Fruit fly (Drosophila melanogaster): ENCODE results near the gene CG7886.

The CG7886 gene

dm6 chr3R:14674762-14675161, 32.4 kb upstream of the CG7886 start (continued):
- TF ChIP-seq grau (tag; optimal IDR thresholded peaks at IDR 0.05), result peak; percentile 57
- no peak for TF ChIP-seq scrt (GFP tag; optimal IDR thresholded peaks at IDR 0.05)
- TF ChIP-seq psq (GFP tag; optimal IDR thresholded peaks at IDR 0.05), result no peak
- peak; percentile 52; the same call in 2 of the 4 replicates for TF ChIP-seq Gug (GFP tag; IDR thresholded peaks at IDR 0.05)
- no peak for TF ChIP-seq hbn (GFP tag; IDR thresholded peaks at IDR 0.05; ENCODE audit: partially characterized antibody)
- no peak for TF ChIP-seq dimm (GFP tag; IDR thresholded peaks at IDR 0.05)
- TF ChIP-seq Ada2b (GFP tag; IDR thresholded peaks at IDR 0.05), result peak; percentile 58; the same call in 1 of the 2 replicates
- no peak for TF ChIP-seq cwo (GFP tag; optimal IDR thresholded peaks at IDR 0.05)
- TF ChIP-seq wdn (GFP tag; IDR thresholded peaks at IDR 0.05), result no peak
- TF ChIP-seq TFAM (GFP tag; optimal IDR thresholded peaks at IDR 0.05), result no peak
- no peak for TF ChIP-seq CG42726 (GFP tag; IDR thresholded peaks at IDR 0.05; ENCODE audit: partially characterized antibody)
- no peak for TF ChIP-seq CG6765 (GFP tag; optimal IDR thresholded peaks at IDR 0.05)
- TF ChIP-seq NC2α (GFP tag; optimal IDR thresholded peaks at IDR 0.05), result peak; percentile 23
- no peak for TF ChIP-seq CG8281 (tag; optimal IDR thresholded peaks at IDR 0.05)
- TF ChIP-seq CG7745 (tag; optimal IDR thresholded peaks at IDR 0.05), result no peak
- no peak for TF ChIP-seq bbx (GFP tag; IDR thresholded peaks at IDR 0.05; ENCODE audit: partially characterized antibody)
- peak; percentile 29 for TF ChIP-seq CG1792 (GFP tag; optimal IDR thresholded peaks at IDR 0.05)
- TF ChIP-seq ATbp (GFP tag; optimal IDR thresholded peaks at IDR 0.05), result peak; percentile 22
- no peak for TF ChIP-seq prd (optimal IDR thresholded peaks at IDR 0.05)
- peak; percentile 94 for TF ChIP-seq prd (GFP tag; IDR thresholded peaks at IDR 0.05)
- no peak for TF ChIP-seq YL-1 (GFP tag; optimal IDR thresholded peaks at IDR 0.05)
- TF ChIP-seq CG17568 (GFP tag; optimal IDR thresholded peaks at IDR 0.05), result no peak
- peak; percentile 51 for TF ChIP-seq CG8359 (GFP tag; optimal IDR thresholded peaks at IDR 0.05; ENCODE audit: borderline replicate concordance)
- TF ChIP-seq tio (GFP tag; optimal IDR thresholded peaks at IDR 0.05), result peak; percentile 52
- no peak for TF ChIP-seq unc-4 (GFP tag; IDR thresholded peaks at IDR 0.05; ENCODE audit: partially characterized antibody)
- no peak for TF ChIP-seq CG11560 (tag; IDR thresholded peaks at IDR 0.05)
- peak in 1 of 2 experiments; percentile 76 for TF ChIP-seq bsh (GFP tag; optimal IDR thresholded peaks at IDR 0.05)
- TF ChIP-seq odd (GFP tag; optimal IDR thresholded peaks at IDR 0.05), result peak; percentile 14
- no peak for TF ChIP-seq Dek (tag; optimal IDR thresholded peaks at IDR 0.05)
- TF ChIP-seq CG13287 (GFP tag; IDR thresholded peaks at IDR 0.05; ENCODE audit: partially characterized antibody), result no peak
- no peak for TF ChIP-seq luna (GFP tag; optimal IDR thresholded peaks at IDR 0.05)
- TF ChIP-seq vfl (GFP tag; optimal IDR thresholded peaks at IDR 0.05), result no peak
- no peak for TF ChIP-seq CG6791 (GFP tag; IDR thresholded peaks at IDR 0.05; ENCODE audit: partially characterized antibody)
- no peak for TF ChIP-seq ash1 (GFP tag; optimal IDR thresholded peaks at IDR 0.05)
- peak; percentile 77 for TF ChIP-seq vvl (GFP tag; IDR thresholded peaks at IDR 0.05)
- peak; percentile 75 for TF ChIP-seq CG8765 (GFP tag; IDR thresholded peaks at IDR 0.05)
- TF ChIP-seq CG12744 (GFP tag; optimal IDR thresholded peaks at IDR 0.05), result peak; percentile 20
- TF ChIP-seq Mad (GFP tag; optimal IDR thresholded peaks at IDR 0.05), result no peak
- peak; percentile 68 for TF ChIP-seq row (GFP tag; IDR thresholded peaks at IDR 0.05)
- TF ChIP-seq usp (GFP tag; optimal IDR thresholded peaks at IDR 0.05), result no peak
- TF ChIP-seq Xrp1 (GFP tag; IDR thresholded peaks at IDR 0.05), result peak; percentile 93
- TF ChIP-seq Atf6 (GFP tag; IDR thresholded peaks at IDR 0.05), result no peak
- peak; percentile 21 for TF ChIP-seq jing (GFP tag; optimal IDR thresholded peaks at IDR 0.05)
- TF ChIP-seq NFAT (GFP tag; IDR thresholded peaks at IDR 0.05), result no peak
- peak in 1 of 2 experiments; percentile 12 for TF ChIP-seq Hr78 (GFP tag; optimal IDR thresholded peaks at IDR 0.05)
- TF ChIP-seq h (optimal IDR thresholded peaks at IDR 0.05), result no peak
- TF ChIP-seq CG31388 (GFP tag; optimal IDR thresholded peaks at IDR 0.05), result peak; percentile 37
- TF ChIP-seq Dp (GFP tag; optimal IDR thresholded peaks at IDR 0.05), result no peak
- TF ChIP-seq schlank (tag; optimal IDR thresholded peaks at IDR 0.05), result no peak
- peak; percentile 69 for TF ChIP-seq Elba2 (GFP tag; optimal IDR thresholded peaks at IDR 0.05)
- TF ChIP-seq CG1024 (GFP tag; IDR thresholded peaks at IDR 0.05), result peak; percentile 61

Measured in whole organism, embryonic.